Worm (Caenorhabditis elegans) whole organism, early embryonic: Measurements from ENCODE around the gene fbxc-18.

Experiments used
- B0310.2 ChIP-seq: sonication (generic microtip); optimal IDR thresholded peaks from 2 replicates; lab custom pipeline; 2016; ENCODE audit warnings: mild to moderate bottlenecking, missing genetic modification characterization, missing compliant biosample characterization
- F13C5.2 ChIP-seq: sonication (generic microtip); optimal IDR thresholded peaks from 2 replicates; lab custom pipeline; 2017; ENCODE audit warnings: mild to moderate bottlenecking, missing genetic modification characterization, inconsistent platforms, missing compliant biosample characterization
- aly-1 ChIP-seq: sonication (generic microtip); optimal IDR thresholded peaks from 2 replicates; lab custom pipeline; 2016; ENCODE audit warnings: missing genetic modification characterization, missing compliant biosample characterization
- ama-1 ChIP-seq: fragments of 150-350 bp; optimal IDR thresholded peaks from 2 replicates; lab custom pipeline; 2014
- ceh-13 ChIP-seq: fragments of 200-800 bp; sonication (Bioruptor generic); optimal IDR thresholded peaks from 2 replicates; lab custom pipeline; 2018; ENCODE audit warnings: mild to moderate bottlenecking, missing genetic modification characterization, missing compliant biosample characterization
- ceh-36 ChIP-seq: sonication (generic microtip); optimal IDR thresholded peaks from 2 replicates; lab custom pipeline; 2016; ENCODE audit warnings: missing genetic modification characterization, inconsistent platforms, missing compliant biosample characterization
- flt-1 ChIP-seq: fragments of 200-800 bp; sonication (Bioruptor generic); IDR thresholded peaks from 2 replicates; pipeline ENCODE4 v1.3.6; 2022; ENCODE audit warnings: missing genetic modification characterization, missing compliant biosample characterization
- hmbx-1 ChIP-seq: sonication (generic microtip); optimal IDR thresholded peaks from 2 replicates; lab custom pipeline; 2016; ENCODE audit warnings: mild to moderate bottlenecking, missing genetic modification characterization, missing compliant biosample characterization
- hmg-4 ChIP-seq: fragments of 200-800 bp; sonication (Bioruptor generic); optimal IDR thresholded peaks from 2 replicates; lab custom pipeline; 2018; ENCODE audit warnings: mild to moderate bottlenecking, missing genetic modification characterization, missing compliant biosample characterization
- hnd-1 ChIP-seq: sonication (generic microtip); optimal IDR thresholded peaks from 2 replicates; lab custom pipeline; 2016; ENCODE audit warnings: missing genetic modification characterization, missing compliant biosample characterization
- pes-1 ChIP-seq: fragments of 200-800 bp; sonication (Bioruptor generic); IDR thresholded peaks from 2 replicates; pipeline ENCODE4 v1.3.6; 2022; ENCODE audit warnings: missing genetic modification reagents, missing genetic modification characterization, missing compliant biosample characterization
- tbx-11 ChIP-seq: fragments of 200-800 bp; sonication (Bioruptor generic); IDR thresholded peaks from 2 replicates; pipeline ENCODE4 v1.3.6; 2022; ENCODE audit warnings: missing genetic modification characterization, missing compliant biosample characterization
- tbx-37 ChIP-seq: fragments of 200-800 bp; sonication (Bioruptor generic); conservative IDR thresholded peaks from 2 replicates; pipeline ENCODE4 v1.3.6; 2022; ENCODE audit warnings: missing genetic modification reagents, missing genetic modification characterization, missing compliant biosample characterization
- tra-4 ChIP-seq: sonication (generic microtip); optimal IDR thresholded peaks from 2 replicates; lab custom pipeline; 2017; ENCODE audit warnings: missing genetic modification characterization, missing compliant biosample characterization

DNA sequence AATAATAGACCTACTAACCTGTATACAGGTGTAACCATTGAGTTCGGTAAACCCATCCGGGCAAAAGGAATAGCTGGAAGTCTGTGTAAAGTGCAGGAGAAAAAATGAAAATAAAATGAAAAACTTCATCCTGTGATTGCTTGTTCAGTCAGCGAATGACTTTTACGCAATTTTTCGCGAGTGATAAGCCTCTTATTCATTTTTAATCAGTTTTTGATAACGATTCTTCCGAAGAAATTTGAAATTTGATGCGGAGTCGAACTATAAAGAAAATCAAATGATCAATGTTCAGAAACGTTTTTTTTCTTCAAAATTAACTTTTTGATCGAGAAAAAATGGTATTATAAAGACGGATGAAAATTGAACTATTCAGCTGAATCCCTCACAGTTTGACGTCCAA, 44.1 kb downstream of the fbxc-18 start:
- no peak for TF ChIP-seq ama-1 (lab: Kevin White, UChicago)
- TF ChIP-seq F13C5.2 (tag; lab: Kevin White, UChicago), result no peak
- no peak for TF ChIP-seq B0310.2 (tag; lab: Kevin White, UChicago)
- no peak for TF ChIP-seq hmbx-1
- no peak for TF ChIP-seq pes-1 (GFP tag; lab: Robert Waterston, UW)
- no peak for TF ChIP-seq hmg-4 (GFP tag; lab: Kevin White, UChicago)
- TF ChIP-seq tra-4 (tag; lab: Kevin White, UChicago), result no peak
- TF ChIP-seq aly-1, result no peak
- no peak for TF ChIP-seq flt-1 (GFP tag; lab: Robert Waterston, UW)
- no peak for TF ChIP-seq ceh-13
- no peak for TF ChIP-seq hnd-1 (tag; lab: Kevin White, UChicago)
- no peak for TF ChIP-seq ceh-36 (tag; lab: Kevin White, UChicago)
- no peak for TF ChIP-seq tbx-37 (GFP tag; lab: Robert Waterston, UW)
- no peak for TF ChIP-seq tbx-11 (GFP tag; lab: Robert Waterston, UW)
